Worm (Caenorhabditis elegans): Measurements from ENCODE around the gene fipr-14.

Gene fipr-14

DNA sequence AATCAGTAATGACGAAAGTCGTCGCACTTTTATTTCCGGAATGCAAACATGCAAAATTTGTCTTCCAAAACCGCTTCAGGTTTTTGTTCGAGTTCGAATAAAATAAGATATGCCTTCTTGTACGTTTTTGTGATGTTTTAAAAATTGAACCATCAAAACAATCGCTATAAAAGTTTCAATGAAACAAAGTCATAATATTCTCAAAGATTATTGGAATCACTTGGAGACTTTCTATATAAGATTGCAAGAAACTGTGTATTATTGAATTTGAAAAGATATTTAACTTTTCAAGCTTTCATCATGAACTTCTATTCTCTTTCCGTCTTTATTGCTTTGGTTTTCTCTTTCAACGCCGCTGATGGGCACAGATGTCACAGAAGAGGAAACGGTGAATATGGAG, at the start of gene fipr-14:
fipr-14 (plus strand) TSS at position 301 of the 400 bp plus-strand sequence.
- TF ChIP-seq akir-1 (GFP tag; optimal IDR thresholded peaks at IDR 0.05) (no peak), ceh-91 (GFP tag; IDR thresholded peaks at IDR 0.05) (no peak), F57C9.4 (tag; optimal IDR thresholded peaks at IDR 0.05) (no peak), nhr-80 (tag; optimal IDR thresholded peaks at IDR 0.05) (no peak), F23B12.7 (tag; optimal IDR thresholded peaks at IDR 0.05; ENCODE audit: insufficient read depth) (no peak), ztf-18 (tag; optimal IDR thresholded peaks at IDR 0.05) (no peak), unc-62 (GFP tag; optimal IDR thresholded peaks at IDR 0.05) (no peak), tbx-9 (tag; optimal IDR thresholded peaks at IDR 0.05; ENCODE audit: borderline replicate concordance) (no peak), pbrm-1 (GFP tag; IDR thresholded peaks at IDR 0.05) (no peak), snpc-4 (GFP tag; optimal IDR thresholded peaks at IDR 0.05) (no peak), snpc-4 (tag; optimal IDR thresholded peaks at IDR 0.05) (no peak), lin-35 (GFP tag; optimal IDR thresholded peaks at IDR 0.05) (no peak)

DNA sequence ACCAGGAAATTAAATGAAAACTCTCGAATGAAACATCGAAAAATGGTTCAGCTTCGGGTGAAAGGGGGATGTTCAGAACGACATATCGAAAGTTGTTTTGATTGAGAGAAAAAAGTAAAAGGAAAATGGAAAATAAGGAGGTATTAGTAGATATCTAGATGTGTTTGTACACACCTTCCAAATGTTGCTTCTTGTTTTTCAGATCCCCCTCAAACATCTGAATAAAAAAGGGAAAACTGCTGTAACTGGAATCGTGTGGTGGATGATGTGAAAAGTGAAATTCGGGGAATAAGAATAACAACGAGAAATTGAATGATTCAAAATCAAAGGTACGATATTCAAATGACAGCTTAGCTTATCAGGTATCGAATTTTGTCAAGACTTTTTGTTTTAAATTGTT, 48.9 kb upstream of the fipr-14 start, which contains the start of gene npax-3:
npax-3 (minus strand) TSS at position 101 of the 400 bp plus-strand sequence.
- TF ChIP-seq unc-62 (GFP tag; optimal IDR thresholded peaks at IDR 0.05) = no peak
- TF ChIP-seq bed-1 (GFP tag; IDR thresholded peaks at IDR 0.05) = no peak
- TF ChIP-seq ceh-100 (GFP tag; IDR thresholded peaks at IDR 0.05) = no peak
- no peak for TF ChIP-seq xnd-1 (tag; optimal IDR thresholded peaks at IDR 0.05)
- TF ChIP-seq egl-18 (GFP tag; IDR thresholded peaks at IDR 0.05) = no peak
- TF ChIP-seq snpc-3.4 (tag; optimal IDR thresholded peaks at IDR 0.05) = no peak
- TF ChIP-seq athp-1 (tag; optimal IDR thresholded peaks at IDR 0.05) = no peak
- TF ChIP-seq dox-1 (GFP tag; IDR thresholded peaks at IDR 0.05) = no peak
- no peak for TF ChIP-seq hlh-12 (tag; optimal IDR thresholded peaks at IDR 0.05)
- no peak for TF ChIP-seq T07F8.4 (tag; optimal IDR thresholded peaks at IDR 0.05)
- no peak for TF ChIP-seq mes-4 (tag; optimal IDR thresholded peaks at IDR 0.05)
- no peak for TF ChIP-seq nfya-2 (GFP tag; IDR thresholded peaks at IDR 0.05)
- no peak for TF ChIP-seq nfya-1 (tag; optimal IDR thresholded peaks at IDR 0.05; ENCODE audit: borderline replicate concordance, insufficient read depth)
- no peak for TF ChIP-seq B0035.1 (tag; optimal IDR thresholded peaks at IDR 0.05)
- TF ChIP-seq Y56A3A.18 (GFP tag; IDR thresholded peaks at IDR 0.05) = no peak
- no peak for TF ChIP-seq nhr-90 (tag; optimal IDR thresholded peaks at IDR 0.05)
- TF ChIP-seq mcd-1 (GFP tag; IDR thresholded peaks at IDR 0.05) = no peak
- TF ChIP-seq cebp-1 (GFP tag; IDR thresholded peaks at IDR 0.05) = no peak
- TF ChIP-seq cebp-1 (tag; optimal IDR thresholded peaks at IDR 0.05) = no peak
- no peak for TF ChIP-seq him-1 (tag; optimal IDR thresholded peaks at IDR 0.05)
- no peak for TF ChIP-seq T26A5.8 (tag; optimal IDR thresholded peaks at IDR 0.05)

DNA sequence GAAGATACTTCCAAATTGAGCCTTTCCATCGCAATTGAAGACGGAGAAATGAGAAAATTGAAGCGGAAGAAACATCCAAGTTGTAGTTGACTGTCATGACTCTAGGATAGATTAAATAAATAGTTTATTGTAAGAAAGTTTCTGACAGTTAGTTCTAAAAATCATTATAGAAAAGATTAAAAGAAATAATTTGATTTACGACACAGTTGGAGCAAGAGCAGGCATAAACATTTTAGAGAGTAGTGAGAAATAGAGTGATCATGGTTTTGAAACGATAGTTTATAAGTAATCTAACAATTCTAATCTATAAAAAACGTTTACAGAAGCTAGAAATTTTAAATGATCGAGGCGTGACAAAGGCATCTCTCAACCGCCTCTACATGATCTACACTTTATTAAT, 44.8 kb upstream of the fipr-14 start, which contains the start of gene best-15:
best-15 (minus strand) TSS at position 101 of the 400 bp plus-strand sequence.
- TF ChIP-seq let-607 (tag; optimal IDR thresholded peaks at IDR 0.05) (no peak), madf-6 (GFP tag; IDR thresholded peaks at IDR 0.05) (no peak), xnd-1 (tag; optimal IDR thresholded peaks at IDR 0.05) (no peak), unc-130 (GFP tag; optimal IDR thresholded peaks at IDR 0.05) (no peak), ceh-91 (GFP tag; IDR thresholded peaks at IDR 0.05) (no peak), attf-3 (GFP tag; conservative IDR thresholded peaks at IDR 0.05) (no peak), snpc-1.3 (tag; optimal IDR thresholded peaks at IDR 0.05; ENCODE audit: insufficient read depth) (no peak), hlh-26 (GFP tag; conservative IDR thresholded peaks at IDR 0.05) (no peak), dpl-1 (GFP tag; optimal IDR thresholded peaks at IDR 0.05) (no peak), ccch-3 (GFP tag; optimal IDR thresholded peaks at IDR 0.05) (no peak), attf-6 (GFP tag; IDR thresholded peaks at IDR 0.05) (no peak), madf-10 (tag; optimal IDR thresholded peaks at IDR 0.05) (no peak), him-1 (tag; optimal IDR thresholded peaks at IDR 0.05) (no peak), dox-1 (GFP tag; IDR thresholded peaks at IDR 0.05) (no peak), aptf-2 (GFP tag; conservative IDR thresholded peaks at IDR 0.05) (no peak), hmg-1.2 (GFP tag; IDR thresholded peaks at IDR 0.05) (no peak)
